Worm (Caenorhabditis elegans): ENCODE measurements around the gene nhr-26.

ce11 chrX:12691740-12692383 is 8.4 kb downstream of the nhr-26 start:
- peak; percentile 11 for TF ChIP-seq ahr-1 (tag; optimal IDR thresholded peaks at IDR 0.05)
- TF ChIP-seq odd-2 (tag; optimal IDR thresholded peaks at IDR 0.05): no peak
- no peak for TF ChIP-seq hlh-8 (tag; optimal IDR thresholded peaks at IDR 0.05)
- TF ChIP-seq ztf-16 (tag; optimal IDR thresholded peaks at IDR 0.05): no peak
- no peak for TF ChIP-seq ceh-6 (GFP tag; optimal IDR thresholded peaks at IDR 0.05)
- TF ChIP-seq nhr-11 (tag; optimal IDR thresholded peaks at IDR 0.05): no peak
